Worm (Caenorhabditis elegans) whole organism, L2 larva: ENCODE measurements around the gene cyb-1.

Experiments used
- ZK546.5 ChIP-seq: sonication (generic microtip); optimal IDR thresholded peaks from 2 replicates; lab custom pipeline; 2017; ENCODE audit warnings: missing biosample characterization, missing genetic modification characterization
- ama-1 ChIP-seq: fragments of 150-350 bp; optimal IDR thresholded peaks from 2 replicates; lab custom pipeline; 2018; ENCODE audit warnings: inconsistent platforms
- nhr-129 ChIP-seq: fragments of 150-350 bp; optimal IDR thresholded peaks from 2 replicates; lab custom pipeline; 2014; ENCODE audit warnings: missing biosample characterization, missing genetic modification characterization

- TF ChIP-seq ZK546.5 (tag; lab: Kevin White, UChicago), result no peak
- TF ChIP-seq nhr-129, result no peak
- no peak for TF ChIP-seq ama-1 (lab: Kevin White, UChicago)
Observed at ce11 chrIV:10773811-10774210, 38.8 kb downstream of the cyb-1 start, which contains the start of gene inpp-1.
